Worm (Caenorhabditis elegans) whole organism, late embryonic: ENCODE measurements around the gene F53F4.2.

Experiments used
- K09A11.1 ChIP-seq: sonication (generic microtip); optimal IDR thresholded peaks from 2 replicates; lab custom pipeline; 2017; ENCODE audit warnings: antibody characterized with exemption, mild to moderate bottlenecking, missing genetic modification characterization, missing compliant biosample characterization; ENCODE audit not compliant: insufficient read depth
- ahr-1 ChIP-seq: sonication (generic microtip); optimal IDR thresholded peaks from 2 replicates; lab custom pipeline; 2016; ENCODE audit warnings: missing genetic modification characterization, missing compliant biosample characterization
- dve-1 ChIP-seq: sonication (generic microtip); optimal IDR thresholded peaks from 2 replicates; lab custom pipeline; 2017; ENCODE audit warnings: antibody characterized with exemption, mild to moderate bottlenecking, missing genetic modification characterization, missing compliant biosample characterization
- elt-4 ChIP-seq: sonication (generic microtip); optimal IDR thresholded peaks from 2 replicates; lab custom pipeline; 2016; ENCODE audit warnings: missing genetic modification characterization, missing compliant biosample characterization
- ets-4 ChIP-seq: sonication (generic microtip); optimal IDR thresholded peaks from 2 replicates; lab custom pipeline; 2016; ENCODE audit warnings: missing genetic modification characterization, missing compliant biosample characterization
- eyg-1 ChIP-seq: sonication (generic microtip); optimal IDR thresholded peaks from 2 replicates; lab custom pipeline; 2016; ENCODE audit warnings: missing genotype, missing genetic modification characterization, missing compliant biosample characterization
- lim-6 ChIP-seq: sonication (generic microtip); optimal IDR thresholded peaks from 2 replicates; lab custom pipeline; 2016; ENCODE audit warnings: missing genetic modification characterization, missing compliant biosample characterization
- nhr-11 ChIP-seq: fragments of 150-350 bp; optimal IDR thresholded peaks from 2 replicates; lab custom pipeline; 2014; ENCODE audit warnings: missing biosample characterization, missing genetic modification characterization
- sox-4 ChIP-seq: sonication (generic microtip); optimal IDR thresholded peaks from 2 replicates; lab custom pipeline; 2017; ENCODE audit warnings: mild to moderate bottlenecking, missing genetic modification characterization, inconsistent platforms, missing compliant biosample characterization
- ttx-3 ChIP-seq: sonication (generic microtip); optimal IDR thresholded peaks from 2 replicates; lab custom pipeline; 2016; ENCODE audit warnings: missing genetic modification reagents, missing genetic modification characterization, missing compliant biosample characterization

DNA sequence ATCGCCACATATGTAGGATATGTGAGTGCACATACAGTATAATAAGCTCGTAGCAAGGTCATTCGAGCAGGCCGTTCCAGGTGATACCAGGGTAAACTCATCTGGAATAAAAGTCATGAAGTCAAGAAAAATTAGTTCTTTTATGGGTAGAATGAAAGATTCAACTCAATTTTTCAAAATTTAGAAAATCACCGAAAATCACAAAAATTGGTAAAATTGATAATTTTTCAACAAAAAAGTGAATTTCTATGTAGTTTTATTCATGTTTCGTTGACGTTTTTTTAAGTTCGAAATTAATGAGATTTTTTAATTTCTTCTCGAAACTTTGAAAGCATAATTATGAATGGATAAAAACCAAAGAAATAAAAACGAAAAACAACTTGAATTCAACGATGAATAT lies 32.3 kb upstream of the F53F4.2 start, which contains the start of gene F53F4.16:
- TF ChIP-seq K09A11.1 (tag; lab: Kevin White, UChicago) (no peak), nhr-11 (tag; lab: Kevin White, UChicago) (no peak), ttx-3 (no peak), dve-1 (tag; lab: Kevin White, UChicago) (no peak), sox-4 (tag; lab: Kevin White, UChicago) (no peak), ets-4 (tag; lab: Kevin White, UChicago) (no peak), ahr-1 (tag; lab: Kevin White, UChicago) (no peak), eyg-1 (no peak), lim-6 (tag; lab: Kevin White, UChicago) (no peak), elt-4 (tag; lab: Kevin White, UChicago) (no peak)
